Fruit fly (Drosophila melanogaster) whole organism, embryonic: ENCODE data around the gene Rad1.

Source experiments
- Atf3 ChIP-seq: fragments of 200-800 bp; sonication (Bioruptor generic); optimal IDR thresholded peaks from 3 replicates; lab custom pipeline; 2016; ENCODE audit warnings: missing biosample characterization, missing genetic modification characterization
- CG11456 ChIP-seq: fragments of 200-800 bp; sonication (Bioruptor generic); IDR thresholded peaks from 3 replicates; pipeline ENCODE4 v1.3.6; 2022; ENCODE audit warnings: missing biosample characterization, missing genetic modification characterization
- CG12769 ChIP-seq: fragments of 200-800 bp; sonication (Bioruptor generic); optimal IDR thresholded peaks from 2 replicates; lab custom pipeline; 2019; ENCODE audit warnings: missing biosample characterization, mild to moderate bottlenecking, missing genetic modification characterization, moderate library complexity
- CG13123 ChIP-seq: fragments of 200-800 bp; sonication (Bioruptor generic); optimal IDR thresholded peaks from 2 replicates; lab custom pipeline; 2016; ENCODE audit warnings: missing biosample characterization, missing genetic modification characterization
- CG13424 ChIP-seq: fragments of 200-800 bp; sonication (Bioruptor generic); optimal IDR thresholded peaks from 2 replicates; lab custom pipeline; 2019; ENCODE audit warnings: missing biosample characterization, mild to moderate bottlenecking, missing genetic modification characterization, moderate library complexity
- CG14860 ChIP-seq: fragments of 200-800 bp; sonication (Bioruptor generic); IDR thresholded peaks from 3 replicates; pipeline ENCODE4 v1.3.6; 2022; ENCODE audit warnings: missing biosample characterization, missing genetic modification characterization; ENCODE audit not compliant: partially characterized antibody
- CG17361 ChIP-seq: fragments of 200-800 bp; sonication (Bioruptor generic); IDR thresholded peaks from 3 replicates; pipeline ENCODE4 v1.3.6; 2022; ENCODE audit warnings: missing biosample characterization, missing genetic modification characterization
- CG2202 ChIP-seq: fragments of 200-800 bp; sonication (Bioruptor generic); optimal IDR thresholded peaks from 2 replicates; lab custom pipeline; 2018; ENCODE audit warnings: missing biosample characterization, mild to moderate bottlenecking, missing genetic modification characterization
- CG2875 ChIP-seq: fragments of 200-800 bp; sonication (Bioruptor generic); optimal IDR thresholded peaks from 2 replicates; lab custom pipeline; 2017; ENCODE audit warnings: missing biosample characterization, mild to moderate bottlenecking, missing genetic modification characterization, missing genetic modification reagents
- CG31224 ChIP-seq: fragments of 200-800 bp; sonication (Bioruptor generic); IDR thresholded peaks from 2 replicates; pipeline ENCODE4 v1.3.6; 2022; ENCODE audit warnings: missing biosample characterization, missing genetic modification characterization
- CG31365 ChIP-seq: fragments of 200-800 bp; sonication (Bioruptor generic); optimal IDR thresholded peaks from 2 replicates; lab custom pipeline; 2018; ENCODE audit warnings: missing biosample characterization, mild to moderate bottlenecking, missing genetic modification characterization
- CG34224 ChIP-seq: fragments of 200-800 bp; sonication (Bioruptor generic); IDR thresholded peaks from 3 replicates; pipeline ENCODE4 v1.3.6; 2022; ENCODE audit warnings: missing biosample characterization, missing genetic modification characterization; ENCODE audit not compliant: partially characterized antibody
- CG6254 ChIP-seq: fragments of 200-800 bp; sonication (Bioruptor generic); optimal IDR thresholded peaks from 3 replicates; lab custom pipeline; 2017; ENCODE audit warnings: mild to moderate bottlenecking, missing biosample characterization, missing genetic modification reagents, missing genetic modification characterization
- CG7556 ChIP-seq: fragments of 200-800 bp; sonication (Bioruptor generic); optimal IDR thresholded peaks from 2 replicates; lab custom pipeline; 2017; ENCODE audit warnings: missing biosample characterization, mild to moderate bottlenecking, missing genetic modification characterization
- CG7928 ChIP-seq: fragments of 200-800 bp; sonication (Bioruptor generic); optimal IDR thresholded peaks from 2 replicates; lab custom pipeline; 2017; ENCODE audit warnings: missing biosample characterization, mild to moderate bottlenecking, missing genetic modification characterization
- CG7987 ChIP-seq: fragments of 200-800 bp; sonication (Bioruptor generic); optimal IDR thresholded peaks from 2 replicates; lab custom pipeline; 2018; ENCODE audit warnings: missing biosample characterization, mild to moderate bottlenecking, missing genetic modification characterization, moderate library complexity
- CG8290 ChIP-seq, 3 experiments: fragments of 200-800 bp; sonication (Bioruptor generic); optimal IDR thresholded peaks; 2 replicates each; lab custom pipeline; 2016 to 2019; ENCODE audit warnings: missing biosample characterization in 3 of 3, missing genetic modification characterization in 3 of 3, mild to moderate bottlenecking in 2 of 3, moderate library complexity in 1 of 3
- CG8388 ChIP-seq: fragments of 200-800 bp; sonication (Bioruptor generic); optimal IDR thresholded peaks from 2 replicates; lab custom pipeline; 2019; ENCODE audit warnings: missing biosample characterization, mild to moderate bottlenecking, missing genetic modification characterization, moderate library complexity
- CG8944 ChIP-seq: fragments of 200-800 bp; sonication (Bioruptor generic); optimal IDR thresholded peaks from 3 replicates; lab custom pipeline; 2016; ENCODE audit warnings: missing biosample characterization, missing genetic modification characterization
- CG9817 ChIP-seq: fragments of 200-800 bp; sonication (Bioruptor generic); optimal IDR thresholded peaks from 2 replicates; lab custom pipeline; 2018; ENCODE audit warnings: missing biosample characterization, mild to moderate bottlenecking, missing genetic modification characterization, moderate library complexity
- Chrac-16 ChIP-seq: fragments of 200-800 bp; sonication (Bioruptor generic); optimal IDR thresholded peaks from 3 replicates; lab custom pipeline; 2016; ENCODE audit warnings: missing biosample characterization, missing genetic modification characterization
- Doc2 ChIP-seq: fragments of 200-800 bp; sonication (Bioruptor generic); IDR thresholded peaks from 2 replicates; pipeline ENCODE4 v1.3.6; 2022; ENCODE audit warnings: missing biosample characterization, missing genetic modification characterization
- Eip74EF ChIP-seq, 2 experiments: fragments of 200-800 bp in 1 of 2; fragments of >200 bp in 1 of 2; sonication (Bioruptor generic) in 1 of 2; optimal IDR thresholded peaks; 2 replicates each; lab custom pipeline; 2017 to 2019; ENCODE audit warnings: missing biosample characterization in 2 of 2, missing genetic modification characterization in 2 of 2, mild to moderate bottlenecking in 1 of 2, moderate library complexity in 1 of 2
- Gsc ChIP-seq: fragments of 200-800 bp; sonication (Bioruptor generic); IDR thresholded peaks from 2 replicates; pipeline ENCODE4 v1.3.6; 2022; ENCODE audit warnings: missing biosample characterization, missing genetic modification characterization
- HLHmδ ChIP-seq: fragments of 200-800 bp; sonication (Bioruptor generic); optimal IDR thresholded peaks from 2 replicates; lab custom pipeline; 2018; ENCODE audit warnings: missing biosample characterization, mild to moderate bottlenecking, missing genetic modification characterization, moderate library complexity
- Hand ChIP-seq: fragments of 200-800 bp; sonication (Bioruptor generic); optimal IDR thresholded peaks from 2 replicates; lab custom pipeline; 2017; ENCODE audit warnings: mild to moderate bottlenecking, missing biosample characterization, missing genetic modification reagents, missing genetic modification characterization
- Hr78 ChIP-seq, 2 experiments: fragments of 200-800 bp in 1 of 2; fragments of >200 bp in 1 of 2; sonication (Bioruptor generic) in 1 of 2; optimal IDR thresholded peaks; 2 replicates each; lab custom pipeline; 2017 to 2019; ENCODE audit warnings: missing biosample characterization in 2 of 2, missing genetic modification characterization in 2 of 2, mild to moderate bottlenecking in 1 of 2, moderate library complexity in 1 of 2
- Hsf ChIP-seq: fragments of 200-800 bp; sonication (Bioruptor generic); optimal IDR thresholded peaks from 3 replicates; lab custom pipeline; 2016; ENCODE audit warnings: missing biosample characterization, missing genetic modification characterization
- Lhr ChIP-seq: fragments of 200-800 bp; sonication (Bioruptor generic); optimal IDR thresholded peaks from 3 replicates; lab custom pipeline; 2017; ENCODE audit warnings: mild to moderate bottlenecking, missing biosample characterization, missing genetic modification reagents, missing genetic modification characterization
- MESR4 ChIP-seq: fragments of 200-800 bp; sonication (Bioruptor generic); optimal IDR thresholded peaks from 2 replicates; lab custom pipeline; 2018; ENCODE audit warnings: missing biosample characterization, mild to moderate bottlenecking, missing genetic modification characterization, moderate library complexity
- Max ChIP-seq: fragments of 200-800 bp; sonication (Bioruptor generic); optimal IDR thresholded peaks from 2 replicates; lab custom pipeline; 2016; ENCODE audit warnings: missing biosample characterization, mild to moderate bottlenecking, missing genetic modification characterization
- Mrtf ChIP-seq: fragments of 200-800 bp; sonication (Bioruptor generic); IDR thresholded peaks from 3 replicates; pipeline ENCODE4 v1.3.6; 2022; ENCODE audit warnings: missing biosample characterization, missing genetic modification characterization
- Oli ChIP-seq: fragments of 200-800 bp; sonication (Bioruptor generic); optimal IDR thresholded peaks from 2 replicates; lab custom pipeline; 2018; ENCODE audit warnings: missing biosample characterization, mild to moderate bottlenecking, missing genetic modification characterization, moderate library complexity
- PHDP ChIP-seq: fragments of 200-800 bp; sonication (Bioruptor generic); optimal IDR thresholded peaks from 3 replicates; lab custom pipeline; 2018; ENCODE audit warnings: missing biosample characterization, mild to moderate bottlenecking, missing genetic modification characterization, moderate library complexity
- Sox102F ChIP-seq: fragments of 200-800 bp; sonication (Bioruptor generic); optimal IDR thresholded peaks from 2 replicates; lab custom pipeline; 2018; ENCODE audit warnings: missing biosample characterization, mild to moderate bottlenecking, missing genetic modification characterization, moderate library complexity
- Sry-δ ChIP-seq: fragments of 200-800 bp; sonication (Bioruptor generic); optimal IDR thresholded peaks from 2 replicates; lab custom pipeline; 2016; ENCODE audit warnings: missing biosample characterization, missing genetic modification characterization
- crc ChIP-seq: fragments of 200-800 bp; sonication (Bioruptor generic); optimal IDR thresholded peaks from 2 replicates; lab custom pipeline; 2016; ENCODE audit warnings: missing biosample characterization, missing genetic modification characterization
- da ChIP-seq: fragments of 200-800 bp; sonication (Bioruptor generic); optimal IDR thresholded peaks from 2 replicates; lab custom pipeline; 2016; ENCODE audit warnings: missing biosample characterization, missing genetic modification characterization
- dimm ChIP-seq: fragments of 200-800 bp; sonication (Bioruptor generic); IDR thresholded peaks from 2 replicates; pipeline ENCODE4 v1.3.6; 2022; ENCODE audit warnings: missing biosample characterization, missing genetic modification characterization
- dmrt11E ChIP-seq: fragments of 200-800 bp; sonication (Bioruptor generic); optimal IDR thresholded peaks from 3 replicates; lab custom pipeline; 2018; ENCODE audit warnings: missing biosample characterization, mild to moderate bottlenecking, missing genetic modification characterization, moderate library complexity
- gcm ChIP-seq: fragments of 200-800 bp; sonication (Bioruptor generic); optimal IDR thresholded peaks from 2 replicates; lab custom pipeline; 2019; ENCODE audit warnings: missing biosample characterization, mild to moderate bottlenecking, missing genetic modification characterization, moderate library complexity
- gem ChIP-seq: fragments of 200-800 bp; sonication (Bioruptor generic); optimal IDR thresholded peaks from 2 replicates; lab custom pipeline; 2019; ENCODE audit warnings: missing biosample characterization, mild to moderate bottlenecking, missing genetic modification characterization, moderate library complexity
- kah ChIP-seq: fragments of 200-800 bp; sonication (Bioruptor generic); optimal IDR thresholded peaks from 2 replicates; lab custom pipeline; 2018; ENCODE audit warnings: missing biosample characterization, mild to moderate bottlenecking, missing genetic modification characterization
- klu ChIP-seq: fragments of 200-800 bp; sonication (Bioruptor generic); IDR thresholded peaks from 2 replicates; pipeline ENCODE4 v1.3.6; 2022; ENCODE audit warnings: missing biosample characterization, missing genetic modification characterization
- ranshi ChIP-seq: fragments of 200-800 bp; sonication (Bioruptor generic); IDR thresholded peaks from 2 replicates; pipeline ENCODE4 v1.3.6; 2022; ENCODE audit warnings: missing biosample characterization, missing genetic modification characterization
- run ChIP-seq: fragments of 200-800 bp; sonication (Bioruptor generic); optimal IDR thresholded peaks from 3 replicates; lab custom pipeline; 2018; ENCODE audit warnings: missing biosample characterization, mild to moderate bottlenecking, missing genetic modification characterization
- sd ChIP-seq: fragments of 200-800 bp; sonication (Bioruptor generic); optimal IDR thresholded peaks from 3 replicates; lab custom pipeline; 2018; ENCODE audit warnings: missing biosample characterization, mild to moderate bottlenecking, missing genetic modification characterization, moderate library complexity
- tgo ChIP-seq: fragments of 200-800 bp; sonication (Bioruptor generic); IDR thresholded peaks from 3 replicates; pipeline ENCODE4 v1.3.6; 2022; ENCODE audit warnings: missing biosample characterization, missing genetic modification characterization
- tin ChIP-seq: fragments of 200-800 bp; sonication (Bioruptor generic); optimal IDR thresholded peaks from 3 replicates; lab custom pipeline; 2016; ENCODE audit warnings: missing biosample characterization, missing genetic modification characterization

The Rad1 gene

DNA sequence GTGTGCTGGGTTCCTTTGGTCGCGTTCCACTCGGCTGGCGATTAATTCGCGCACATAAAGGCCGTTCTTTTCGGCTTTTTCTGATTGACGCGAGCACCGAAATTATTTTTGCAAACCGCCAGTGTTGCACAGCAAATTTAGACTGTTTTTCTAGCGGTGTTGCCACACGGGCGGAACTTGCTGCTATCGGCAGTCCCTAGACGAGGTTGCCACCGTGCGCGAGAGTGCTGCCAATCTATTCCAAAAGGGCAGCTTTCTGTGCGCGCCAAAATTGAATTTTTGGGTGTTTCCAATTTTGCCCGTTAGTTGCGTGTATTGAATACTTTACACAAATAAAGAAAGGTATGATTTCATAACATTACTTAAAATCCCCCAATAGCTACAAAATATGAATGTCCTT lies 10.4 kb upstream of the Rad1 start, which contains the start of gene Drp1 (continued):
- TF ChIP-seq CG8290 (GFP tag; optimal IDR thresholded peaks at IDR 0.05; lab: Kevin White, UChicago) (peak; percentile 78), CG8290 (tag; optimal IDR thresholded peaks at IDR 0.05; lab: Kevin White, UChicago) (peak; percentile 54 to 89), CG8388 (GFP tag; lab: Kevin White, UChicago) (no peak), Eip74EF (GFP tag; optimal IDR thresholded peaks at IDR 0.05; lab: Kevin White, UChicago) (no peak), Oli (no peak), Lhr (GFP tag; lab: Kevin White, UChicago) (peak; percentile 91), Hand (no peak), tin (GFP tag; lab: Kevin White, UChicago) (peak; percentile 58), MESR4 (GFP tag; lab: Kevin White, UChicago) (peak; percentile 58), CG12769 (no peak), Gsc (GFP tag; lab: Robert Waterston, UW) (no peak), ranshi (GFP tag; lab: Robert Waterston, UW) (0 out of 2 replicates have a peak, but pooled peaks have one; percentile 49), crc (no peak), CG8944 (GFP tag; lab: Kevin White, UChicago) (peak; percentile 62), tgo (GFP tag; lab: Robert Waterston, UW) (no peak), CG11456 (GFP tag; lab: Robert Waterston, UW) (peak; percentile 74; the same call in 2 of the 3 replicates), Chrac-16 (peak; percentile 27), dmrt11E (tag; lab: Kevin White, UChicago) (peak; percentile 23), CG13123 (GFP tag; lab: Kevin White, UChicago) (no peak), CG14860 (GFP tag; lab: Robert Waterston, UW) (peak; percentile 35; the same call in 1 of the 3 replicates), da (peak; percentile 30), gcm (GFP tag; lab: Kevin White, UChicago) (no peak), Max (GFP tag; lab: Kevin White, UChicago) (no peak), gem (no peak), Mrtf (0 out of 3 replicates have a peak, but pooled peaks have one; percentile 27), sd (tag; lab: Kevin White, UChicago) (no peak), Sry-δ (GFP tag; lab: Kevin White, UChicago) (peak; percentile 75), CG2875 (GFP tag; lab: Kevin White, UChicago) (no peak), CG34224 (GFP tag; lab: Robert Waterston, UW) (peak; percentile 63), kah (GFP tag; lab: Kevin White, UChicago) (no peak), run (tag; lab: Kevin White, UChicago) (no peak), CG6254 (no peak), HLHmδ (no peak), klu (no peak), CG13424 (peak; percentile 21), CG17361 (GFP tag; lab: Robert Waterston, UW) (0 out of 3 replicates have a peak, but pooled peaks have one; percentile 30), Doc2 (no peak), CG31224 (GFP tag; lab: Robert Waterston, UW) (no peak), dimm (GFP tag; lab: Robert Waterston, UW) (no peak), CG7987 (GFP tag; lab: Kevin White, UChicago) (peak; percentile 63), Sox102F (GFP tag; lab: Kevin White, UChicago) (no peak), Hsf (GFP tag; lab: Kevin White, UChicago) (peak; percentile 66), CG9817 (tag; lab: Kevin White, UChicago) (peak; percentile 22), CG2202 (tag; lab: Kevin White, UChicago) (no peak), CG31365 (no peak), CG7556 (GFP tag; lab: Kevin White, UChicago) (no peak), CG7928 (GFP tag; lab: Kevin White, UChicago) (peak; percentile 43), Atf3 (GFP tag; lab: Kevin White, UChicago) (peak; percentile 12), PHDP (peak; percentile 34), Hr78 (GFP tag; optimal IDR thresholded peaks at IDR 0.05; lab: Kevin White, UChicago) (no peak)
